Fruit fly (Drosophila melanogaster): Measurements from ENCODE around the gene Cog1.

Gene Cog1

DNA sequence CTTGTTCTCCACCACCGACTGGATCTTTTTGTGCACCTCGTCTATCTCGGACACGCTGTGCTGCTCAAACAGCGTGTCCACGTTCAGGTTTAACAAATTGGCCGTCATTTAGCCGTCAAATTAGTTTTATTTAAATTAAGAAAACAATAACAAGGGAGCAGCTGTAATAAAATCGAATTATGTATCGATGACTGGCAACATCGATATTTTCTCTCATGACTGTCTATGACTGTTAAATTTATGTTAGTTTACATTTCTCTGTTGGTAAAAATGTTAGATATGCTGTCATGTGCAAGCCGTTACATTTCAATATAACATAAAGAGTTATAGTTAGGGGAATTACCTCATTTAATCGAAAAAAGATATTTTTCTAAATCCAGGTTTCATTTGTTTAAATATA is at the start of gene Cog1:
Cog1 (minus strand) TSS at position 190 of the 400 bp plus-strand sequence.
- TF ChIP-seq pan (optimal IDR thresholded peaks at IDR 0.05) = no peak
- no peak for TF ChIP-seq EcR (GFP tag; optimal IDR thresholded peaks at IDR 0.05)
- TF ChIP-seq psq (optimal IDR thresholded peaks at IDR 0.05) = no peak
- no peak for TF ChIP-seq usp (GFP tag; optimal IDR thresholded peaks at IDR 0.05)
- TF ChIP-seq CG8478 (optimal IDR thresholded peaks at IDR 0.05) = no peak
- no peak for TF ChIP-seq Dll (optimal IDR thresholded peaks at IDR 0.05)

DNA sequence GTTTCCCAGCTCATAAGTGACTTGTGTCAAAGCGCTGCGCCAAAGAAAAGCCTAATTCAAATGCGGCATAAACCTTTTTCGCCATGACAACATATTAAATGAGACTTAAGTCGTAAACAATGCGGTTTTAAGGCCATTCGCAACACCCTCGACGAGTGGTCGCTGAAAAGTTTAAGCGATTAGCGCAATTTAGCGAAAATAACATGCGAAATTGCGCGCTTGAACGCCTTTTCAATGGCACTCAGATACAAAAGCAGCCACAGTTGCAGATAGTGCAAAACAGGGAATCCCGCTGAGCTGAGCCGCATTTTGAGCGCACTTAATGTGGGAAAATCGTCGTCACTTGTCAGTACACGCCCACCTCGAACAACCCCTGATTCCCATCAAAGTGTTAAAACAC is 41.2 kb upstream of the Cog1 start, which contains the start of gene CG44038:
CG44038 (plus strand) TSS at position 301 of the 400 bp plus-strand sequence.
- TF ChIP-seq Dll (optimal IDR thresholded peaks at IDR 0.05) (no peak), CG8478 (optimal IDR thresholded peaks at IDR 0.05) (no peak), pan (optimal IDR thresholded peaks at IDR 0.05) (no peak), EcR (GFP tag; optimal IDR thresholded peaks at IDR 0.05) (no peak)

DNA sequence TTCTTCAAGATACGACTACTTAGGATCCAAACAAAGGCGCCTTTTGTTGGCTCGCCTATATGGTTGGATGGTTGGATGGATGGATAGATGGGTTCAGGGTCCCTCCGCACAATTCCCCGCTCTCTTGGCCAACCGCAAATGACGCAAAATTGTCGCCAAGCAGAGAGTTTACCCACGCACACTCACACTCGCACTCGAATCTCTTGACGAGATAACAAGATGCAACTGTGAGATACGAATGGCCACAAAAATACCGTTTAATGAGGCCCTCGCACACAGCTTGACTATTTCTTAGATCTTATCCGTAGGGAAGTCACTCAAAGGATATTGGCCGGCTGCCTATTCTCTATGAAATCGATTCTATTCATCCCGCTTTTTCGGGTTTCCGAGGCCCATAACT is 40.3 kb upstream of the Cog1 start:
- TF ChIP-seq psq (optimal IDR thresholded peaks at IDR 0.05) = no peak
- TF ChIP-seq pan (optimal IDR thresholded peaks at IDR 0.05) = no peak
- no peak for TF ChIP-seq CG8478 (optimal IDR thresholded peaks at IDR 0.05)
- no peak for TF ChIP-seq Dll (optimal IDR thresholded peaks at IDR 0.05)

DNA sequence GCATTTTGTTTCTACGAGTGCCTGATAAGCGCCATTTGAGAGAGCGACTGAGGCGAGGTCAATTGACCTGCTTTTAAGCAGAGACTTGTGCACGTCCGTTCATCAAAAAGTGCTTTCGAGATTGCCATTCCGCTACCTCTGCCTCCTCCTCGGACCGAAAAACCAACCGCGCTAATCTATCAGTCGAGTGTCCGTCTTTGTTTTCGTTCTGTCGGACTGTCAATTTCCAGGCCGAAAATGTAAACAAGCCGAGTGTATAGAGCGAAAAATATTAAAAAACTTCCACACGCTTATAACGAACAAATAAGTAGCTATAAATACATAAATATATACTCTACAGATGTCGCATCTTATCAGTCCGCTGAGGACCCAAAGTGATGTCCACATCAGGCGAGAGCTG is 39.5 kb upstream of the Cog1 start:
- no peak for TF ChIP-seq psq (optimal IDR thresholded peaks at IDR 0.05)
- TF ChIP-seq pan (optimal IDR thresholded peaks at IDR 0.05) = no peak
- no peak for TF ChIP-seq CG8478 (optimal IDR thresholded peaks at IDR 0.05)
- no peak for TF ChIP-seq usp (GFP tag; optimal IDR thresholded peaks at IDR 0.05)
- TF ChIP-seq EcR (GFP tag; optimal IDR thresholded peaks at IDR 0.05) = no peak
- no peak for TF ChIP-seq Dll (optimal IDR thresholded peaks at IDR 0.05)

DNA sequence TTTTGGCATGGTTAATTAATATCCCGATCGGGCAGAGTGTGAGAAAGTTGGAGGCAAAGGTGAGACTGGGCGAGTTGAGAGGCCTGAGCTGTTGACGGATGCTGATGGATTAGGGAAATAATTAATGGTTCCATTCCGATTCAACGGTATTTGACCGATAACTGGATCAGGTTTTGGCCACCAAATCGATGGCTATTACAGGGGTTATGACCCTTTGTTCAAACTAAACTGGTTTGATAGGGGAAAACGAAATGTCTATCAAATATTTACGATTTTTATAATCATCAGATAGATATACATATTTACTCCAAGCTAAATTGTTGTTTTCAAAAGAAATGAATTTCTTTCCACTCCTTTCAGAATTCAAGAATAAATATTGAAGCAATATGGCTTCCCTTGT is 39.0 kb upstream of the Cog1 start, which contains the start of the genes CG44037 and svp:
CG44037 (plus strand) TSS at position 301 of the 400 bp plus-strand sequence.
svp (plus strand) TSS at position 301 of the 400 bp plus-strand sequence.
- no peak for TF ChIP-seq EcR (GFP tag; optimal IDR thresholded peaks at IDR 0.05)
- no peak for TF ChIP-seq Dll (optimal IDR thresholded peaks at IDR 0.05)
- no peak for TF ChIP-seq CG8478 (optimal IDR thresholded peaks at IDR 0.05)
- no peak for TF ChIP-seq pan (optimal IDR thresholded peaks at IDR 0.05)
- TF ChIP-seq usp (GFP tag; optimal IDR thresholded peaks at IDR 0.05) = no peak
- TF ChIP-seq psq (optimal IDR thresholded peaks at IDR 0.05) = no peak

DNA sequence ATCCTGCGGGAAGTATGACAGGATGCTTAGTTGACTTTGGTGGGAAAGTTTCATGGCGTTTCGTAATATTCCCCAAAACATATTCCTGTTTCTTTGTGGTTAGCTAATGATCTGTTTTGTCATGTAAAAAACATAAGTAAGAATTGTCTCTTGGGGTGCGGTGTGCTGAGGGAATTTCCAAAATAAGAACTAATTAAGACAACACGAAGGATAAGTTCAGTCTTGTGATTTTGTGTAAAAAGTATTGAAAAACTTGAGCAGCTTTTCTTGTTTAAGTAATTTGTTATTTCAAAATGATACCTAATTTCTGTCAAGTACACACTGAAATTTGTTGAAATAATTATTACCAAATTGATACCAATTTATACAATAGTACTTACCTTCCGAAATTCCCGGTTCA is 34.4 kb upstream of the Cog1 start, which contains the start of gene CG3942:
CG3942 (plus strand) TSS at position 301 of the 400 bp plus-strand sequence.
- TF ChIP-seq pan (optimal IDR thresholded peaks at IDR 0.05) = no peak
- TF ChIP-seq CG8478 (optimal IDR thresholded peaks at IDR 0.05) = no peak
- no peak for TF ChIP-seq usp (GFP tag; optimal IDR thresholded peaks at IDR 0.05)
- TF ChIP-seq psq (optimal IDR thresholded peaks at IDR 0.05) = no peak
- no peak for TF ChIP-seq Dll (optimal IDR thresholded peaks at IDR 0.05)
- no peak for TF ChIP-seq EcR (GFP tag; optimal IDR thresholded peaks at IDR 0.05)

DNA sequence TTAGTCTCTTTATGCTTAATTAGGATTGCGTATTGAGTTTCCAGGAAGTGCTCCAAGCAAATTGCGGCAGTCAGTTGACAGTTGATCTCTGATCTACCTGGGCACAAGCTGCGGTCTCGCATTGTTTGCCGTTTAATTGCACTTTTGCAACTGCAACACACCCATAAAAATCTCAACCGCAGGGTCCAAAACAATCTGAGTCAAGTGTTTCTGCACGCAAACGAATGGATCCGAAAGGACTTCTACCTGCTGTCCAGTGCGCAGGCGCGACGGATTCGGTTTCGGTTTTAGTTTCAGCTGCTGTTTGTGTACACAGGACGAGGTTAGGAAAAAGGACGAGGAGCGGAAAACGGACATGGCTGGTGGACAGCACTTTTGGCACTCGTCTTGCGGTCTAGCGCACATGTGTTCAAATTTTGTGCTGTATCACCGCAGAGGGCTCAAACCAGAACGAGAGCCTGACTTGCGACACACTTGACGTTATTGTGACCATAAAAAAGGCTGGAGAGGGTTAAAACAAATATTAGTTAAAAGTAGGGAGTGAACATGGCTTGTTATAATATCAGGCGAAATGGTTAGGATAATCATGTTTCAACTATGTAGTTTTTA is 33.1 kb upstream of the Cog1 start:
- TF ChIP-seq Dll (optimal IDR thresholded peaks at IDR 0.05) (no peak), CG8478 (optimal IDR thresholded peaks at IDR 0.05) (no peak), usp (GFP tag; optimal IDR thresholded peaks at IDR 0.05) (no peak), psq (optimal IDR thresholded peaks at IDR 0.05) (no peak), pan (optimal IDR thresholded peaks at IDR 0.05) (no peak), EcR (GFP tag; optimal IDR thresholded peaks at IDR 0.05) (no peak)

DNA sequence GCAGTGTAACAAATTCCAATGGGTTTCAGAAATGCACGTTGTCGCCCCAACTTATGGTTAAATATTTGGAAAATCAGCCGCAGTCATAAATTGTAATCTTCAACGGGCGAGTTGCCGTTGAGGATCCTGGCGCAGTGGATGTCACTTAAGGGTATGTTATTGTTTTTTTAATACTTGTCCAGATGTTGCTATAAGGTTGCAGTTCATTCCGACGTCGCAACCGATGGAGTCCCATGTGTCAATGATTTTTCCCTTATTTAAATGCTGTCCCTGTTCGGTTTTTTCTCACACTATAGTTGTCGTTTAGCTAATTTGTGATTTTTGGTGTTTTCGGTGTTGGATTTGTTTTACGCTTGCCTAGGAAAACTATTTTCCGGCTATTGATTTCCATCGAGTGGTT is 32.0 kb upstream of the Cog1 start:
- TF ChIP-seq pan (optimal IDR thresholded peaks at IDR 0.05) (no peak), Dll (optimal IDR thresholded peaks at IDR 0.05) (no peak), usp (GFP tag; optimal IDR thresholded peaks at IDR 0.05) (no peak), psq (optimal IDR thresholded peaks at IDR 0.05) (no peak), EcR (GFP tag; optimal IDR thresholded peaks at IDR 0.05) (no peak), CG8478 (optimal IDR thresholded peaks at IDR 0.05) (no peak)

DNA sequence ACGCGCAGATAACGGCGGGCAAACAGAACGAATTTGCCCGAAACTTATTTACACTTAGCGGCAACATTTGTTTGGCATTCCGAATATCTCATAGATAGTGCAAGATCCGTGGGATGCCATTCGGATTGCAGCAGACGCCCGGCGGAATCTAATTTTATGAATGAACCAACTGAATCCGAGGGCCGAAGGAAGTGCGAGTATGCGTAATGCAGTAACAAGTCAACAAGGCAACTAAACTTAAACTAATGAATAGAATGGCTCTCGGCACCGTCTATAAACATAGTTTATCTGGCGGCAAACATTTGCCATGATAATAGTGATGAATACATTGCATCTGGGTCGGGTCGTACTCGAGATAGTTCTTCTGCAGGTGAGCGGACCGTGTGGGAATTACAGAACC is 30.7 kb upstream of the Cog1 start:
- TF ChIP-seq Dll (optimal IDR thresholded peaks at IDR 0.05) = no peak
- TF ChIP-seq pan (optimal IDR thresholded peaks at IDR 0.05) = no peak
- no peak for TF ChIP-seq CG8478 (optimal IDR thresholded peaks at IDR 0.05)
- TF ChIP-seq EcR (GFP tag; optimal IDR thresholded peaks at IDR 0.05) = no peak
- TF ChIP-seq usp (GFP tag; optimal IDR thresholded peaks at IDR 0.05) = no peak

DNA sequence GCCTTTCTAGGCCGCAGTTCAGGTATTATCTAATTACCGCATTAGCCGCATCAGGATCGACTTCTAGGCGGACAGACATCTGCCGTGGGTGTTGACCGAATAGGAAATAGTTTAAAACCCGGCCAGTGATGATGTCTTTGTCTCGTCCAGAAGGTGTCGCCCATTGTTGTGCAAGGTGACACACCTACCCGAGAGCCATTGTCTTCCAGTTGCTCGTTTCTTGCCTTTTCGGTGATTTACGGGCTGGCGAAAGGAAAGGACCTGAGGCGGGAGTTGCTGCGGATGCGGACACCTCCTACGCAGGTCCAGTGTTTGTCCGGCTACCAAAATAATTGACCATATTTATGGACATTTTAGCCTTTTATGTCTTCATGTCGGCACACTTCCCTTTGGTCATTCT is 28.8 kb upstream of the Cog1 start:
- TF ChIP-seq psq (optimal IDR thresholded peaks at IDR 0.05) (no peak), usp (GFP tag; optimal IDR thresholded peaks at IDR 0.05) (no peak), CG8478 (optimal IDR thresholded peaks at IDR 0.05) (no peak), Dll (optimal IDR thresholded peaks at IDR 0.05) (no peak)

DNA sequence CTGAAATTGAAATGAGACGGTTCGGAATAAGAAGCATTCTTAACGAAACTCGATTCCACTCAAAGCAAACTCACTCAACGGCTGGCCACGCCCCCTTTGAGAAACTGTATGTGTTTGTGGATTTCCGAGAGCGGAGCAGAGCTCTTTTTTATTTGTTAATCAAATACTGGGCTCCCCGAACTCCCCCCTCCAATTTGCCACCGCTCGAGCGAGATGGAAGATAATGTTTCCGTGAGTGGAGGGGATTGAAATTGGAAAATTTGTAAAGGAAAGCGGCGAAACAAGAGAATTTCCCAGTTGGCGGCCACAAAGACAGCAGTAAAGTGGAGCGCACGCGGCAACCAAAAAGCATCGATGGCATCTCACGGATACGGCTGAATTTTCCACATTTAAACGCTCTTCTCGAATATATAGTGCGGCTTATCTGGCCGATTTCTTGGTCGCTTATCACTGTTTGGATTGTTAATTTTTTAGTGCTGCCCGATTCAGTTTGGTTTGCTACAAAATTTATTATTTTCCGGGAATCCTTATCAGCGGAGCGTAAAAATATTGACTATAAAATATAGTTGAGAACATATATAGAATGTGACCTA is 25.1 kb upstream of the Cog1 start:
- TF ChIP-seq usp (GFP tag; optimal IDR thresholded peaks at IDR 0.05) = no peak
- no peak for TF ChIP-seq psq (optimal IDR thresholded peaks at IDR 0.05)
- no peak for TF ChIP-seq CG8478 (optimal IDR thresholded peaks at IDR 0.05)
- no peak for TF ChIP-seq pan (optimal IDR thresholded peaks at IDR 0.05)
- no peak for TF ChIP-seq Dll (optimal IDR thresholded peaks at IDR 0.05)
- TF ChIP-seq EcR (GFP tag; optimal IDR thresholded peaks at IDR 0.05) = no peak

DNA sequence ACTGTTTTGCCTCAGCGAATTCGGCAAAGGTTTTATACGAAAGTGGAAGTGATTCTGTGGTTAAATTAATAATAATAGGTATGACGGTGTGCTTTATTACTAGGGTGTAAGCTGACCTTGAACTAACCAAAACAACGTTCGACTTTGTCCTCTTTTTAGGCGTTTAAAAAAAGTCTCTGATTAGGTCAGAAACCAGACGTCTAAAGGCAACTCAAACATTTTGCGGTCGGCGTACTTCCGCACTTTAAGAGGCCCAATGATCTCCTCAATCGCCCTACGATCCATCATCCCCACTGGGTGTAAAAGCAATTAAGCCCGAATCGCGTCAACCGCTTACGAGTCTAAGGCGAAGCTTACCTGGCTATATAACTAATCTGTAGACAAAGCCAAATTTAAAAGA is 19.7 kb upstream of the Cog1 start, which contains the start of gene Cyp313a3:
Cyp313a3 (minus strand) TSS at position 101 of the 400 bp plus-strand sequence.
- TF ChIP-seq EcR (GFP tag; optimal IDR thresholded peaks at IDR 0.05) (no peak), pan (optimal IDR thresholded peaks at IDR 0.05) (no peak), usp (GFP tag; optimal IDR thresholded peaks at IDR 0.05) (no peak), psq (optimal IDR thresholded peaks at IDR 0.05) (no peak), Dll (optimal IDR thresholded peaks at IDR 0.05) (no peak)
